Worm (Caenorhabditis elegans) whole organism, L3 larva: ENCODE data around the gene F11D11.12.

Experiments used
- R02D3.7 ChIP-seq: fragments of 150-350 bp; optimal IDR thresholded peaks from 2 replicates; lab custom pipeline; 2014; ENCODE audit warnings: missing biosample characterization, missing genetic modification characterization
- ZK546.5 ChIP-seq: sonication (generic microtip); optimal IDR thresholded peaks from 2 replicates; lab custom pipeline; 2017; ENCODE audit warnings: missing biosample characterization, missing genetic modification characterization
- ama-1 ChIP-seq: fragments of 150-350 bp; optimal IDR thresholded peaks from 2 replicates; lab custom pipeline; 2018
- ceh-16 ChIP-seq: sonication (generic microtip); optimal IDR thresholded peaks from 2 replicates; lab custom pipeline; 2017; ENCODE audit warnings: missing biosample characterization, missing genetic modification characterization
- ceh-82 ChIP-seq: fragments of 150-350 bp; optimal IDR thresholded peaks from 2 replicates; lab custom pipeline; 2014; ENCODE audit warnings: missing biosample characterization, missing genetic modification characterization
- daf-12 ChIP-seq: fragments of 150-350 bp; optimal IDR thresholded peaks from 2 replicates; lab custom pipeline; 2014; ENCODE audit warnings: missing biosample characterization, missing genetic modification reagents, missing genetic modification characterization
- egl-27 ChIP-seq: sonication (generic microtip); optimal IDR thresholded peaks from 4 replicates; lab custom pipeline; 2017; ENCODE audit warnings: missing biosample characterization, missing genetic modification reagents, missing genetic modification characterization
- egl-5 ChIP-seq: fragments of 150-350 bp; optimal IDR thresholded peaks from 2 replicates; lab custom pipeline; 2017; ENCODE audit warnings: missing biosample characterization, missing genetic modification reagents, missing genetic modification characterization, inconsistent platforms
- elt-1 ChIP-seq: fragments of 150-350 bp; optimal IDR thresholded peaks from 2 replicates; lab custom pipeline; 2014; ENCODE audit warnings: missing biosample characterization, missing genetic modification characterization
- elt-2 ChIP-seq: sonication (generic microtip); optimal IDR thresholded peaks from 2 replicates; lab custom pipeline; 2016; ENCODE audit warnings: missing genetic modification reagents, mild to moderate bottlenecking, missing genetic modification characterization, missing compliant biosample characterization
- eor-1 ChIP-seq, 2 experiments: fragments of 150-350 bp; optimal IDR thresholded peaks; 2 replicates each; lab custom pipeline; 2014 to 2018; ENCODE audit warnings: missing biosample characterization in 2 of 2, missing genetic modification characterization in 2 of 2
- fkh-10 ChIP-seq: sonication (generic microtip); optimal IDR thresholded peaks from 2 replicates; lab custom pipeline; 2017; ENCODE audit warnings: missing biosample characterization, missing genetic modification reagents, missing genetic modification characterization
- jun-1 ChIP-seq: fragments of 150-350 bp; optimal IDR thresholded peaks from 2 replicates; lab custom pipeline; 2014; ENCODE audit warnings: missing biosample characterization, missing genetic modification reagents, missing genetic modification characterization
- lin-15B ChIP-seq: fragments of 150-350 bp; optimal IDR thresholded peaks from 2 replicates; lab custom pipeline; 2014; ENCODE audit warnings: missing biosample characterization, missing genetic modification characterization
- lin-39 ChIP-seq: fragments of 150-350 bp; optimal IDR thresholded peaks from 2 replicates; lab custom pipeline; 2018; ENCODE audit warnings: missing biosample characterization, missing genetic modification reagents, missing genetic modification characterization
- lsy-12 ChIP-seq: sonication (generic microtip); optimal IDR thresholded peaks from 2 replicates; lab custom pipeline; 2016; ENCODE audit warnings: mild to moderate bottlenecking, missing genetic modification characterization, missing compliant biosample characterization
- mdl-1 ChIP-seq: fragments of 150-350 bp; optimal IDR thresholded peaks from 2 replicates; lab custom pipeline; 2014; ENCODE audit warnings: missing biosample characterization, missing genetic modification characterization
- mml-1 ChIP-seq: fragments of 150-350 bp; sonication (generic microtip); optimal IDR thresholded peaks from 3 replicates; lab custom pipeline; 2014; ENCODE audit warnings: missing biosample characterization, missing genetic modification characterization
- nhr-11 ChIP-seq: fragments of 150-350 bp; optimal IDR thresholded peaks from 2 replicates; lab custom pipeline; 2014; ENCODE audit warnings: missing biosample characterization, missing genetic modification characterization
- nhr-12 ChIP-seq: fragments of 150-350 bp; optimal IDR thresholded peaks from 2 replicates; lab custom pipeline; 2014; ENCODE audit warnings: missing biosample characterization, missing genetic modification characterization
- nhr-23 ChIP-seq: fragments of 150-350 bp; optimal IDR thresholded peaks from 2 replicates; lab custom pipeline; 2014; ENCODE audit warnings: missing biosample characterization, missing genetic modification reagents, missing genetic modification characterization
- nhr-25 ChIP-seq: sonication (generic microtip); optimal IDR thresholded peaks from 2 replicates; lab custom pipeline; 2017; ENCODE audit warnings: missing biosample characterization, missing genetic modification characterization
- nhr-67 ChIP-seq: fragments of 150-350 bp; optimal IDR thresholded peaks from 2 replicates; lab custom pipeline; 2014; ENCODE audit warnings: missing biosample characterization, missing genetic modification characterization
- nhr-76 ChIP-seq: fragments of 150-350 bp; sonication (generic microtip); optimal IDR thresholded peaks from 5 replicates; lab custom pipeline; 2014; ENCODE audit warnings: missing biosample characterization, missing genetic modification characterization
- pha-4 ChIP-seq: fragments of 150-350 bp; optimal IDR thresholded peaks from 2 replicates; lab custom pipeline; 2014; ENCODE audit warnings: missing biosample characterization, missing genetic modification reagents, missing genetic modification characterization
- pqm-1 ChIP-seq: fragments of 150-350 bp; optimal IDR thresholded peaks from 2 replicates; lab custom pipeline; 2017; ENCODE audit warnings: missing biosample characterization, missing genetic modification characterization, inconsistent platforms
- sea-2 ChIP-seq: fragments of 150-350 bp; sonication (generic microtip); optimal IDR thresholded peaks from 4 replicates; lab custom pipeline; 2014; ENCODE audit warnings: missing biosample characterization, missing genetic modification reagents, missing genetic modification characterization
- tbx-2 ChIP-seq: sonication (generic microtip); optimal IDR thresholded peaks from 2 replicates; lab custom pipeline; 2016; ENCODE audit warnings: mild to moderate bottlenecking, missing genetic modification characterization, missing compliant biosample characterization
- unc-39 ChIP-seq: sonication (generic microtip); optimal IDR thresholded peaks from 4 replicates; lab custom pipeline; 2017; ENCODE audit warnings: missing biosample characterization, missing genetic modification characterization
- unc-62 ChIP-seq: fragments of 150-350 bp; sonication (generic microtip); optimal IDR thresholded peaks from 4 replicates; lab custom pipeline; 2014; ENCODE audit warnings: missing biosample characterization, missing genetic modification reagents, missing genetic modification characterization
- zag-1 ChIP-seq: fragments of 150-350 bp; optimal IDR thresholded peaks from 2 replicates; lab custom pipeline; 2014; ENCODE audit warnings: missing biosample characterization, missing genetic modification characterization
- ztf-11 ChIP-seq: fragments of 150-350 bp; optimal IDR thresholded peaks from 2 replicates; lab custom pipeline; 2014; ENCODE audit warnings: missing biosample characterization, missing genetic modification characterization

F11D11.12 gene

ce11 chrV:18782747-18783146 is 32.3 kb upstream of the F11D11.12 start:
- no peak for TF ChIP-seq unc-39 (tag; lab: Kevin White, UChicago)
- no peak for TF ChIP-seq tbx-2 (tag; lab: Kevin White, UChicago)
- TF ChIP-seq elt-2 (tag; lab: Kevin White, UChicago) = peak; percentile 82
- TF ChIP-seq ZK546.5 (tag; lab: Kevin White, UChicago) = no peak
- TF ChIP-seq lin-39 (tag; lab: Kevin White, UChicago) = peak; percentile 26
- TF ChIP-seq pha-4 (tag; lab: Kevin White, UChicago) = peak; percentile 18
- no peak for TF ChIP-seq ceh-16 (tag; lab: Kevin White, UChicago)
- no peak for TF ChIP-seq nhr-76 (tag; lab: Kevin White, UChicago)
- peak; percentile 32 for TF ChIP-seq pqm-1 (tag; lab: Kevin White, UChicago)
- TF ChIP-seq ztf-11 (tag; lab: Kevin White, UChicago) = no peak
- TF ChIP-seq nhr-12 (tag; lab: Kevin White, UChicago) = no peak
- no peak for TF ChIP-seq mml-1
- TF ChIP-seq, all 47 proteins: peak for 4

- no peak for TF ChIP-seq ZK546.5 (tag; lab: Kevin White, UChicago)
- TF ChIP-seq nhr-11 (tag; lab: Kevin White, UChicago) = no peak
- TF ChIP-seq mdl-1 (tag; lab: Kevin White, UChicago) = no peak
- no peak for TF ChIP-seq zag-1 (tag; lab: Kevin White, UChicago)
- TF ChIP-seq nhr-67 (tag; lab: Kevin White, UChicago) = no peak
- no peak for TF ChIP-seq ceh-82 (tag; lab: Kevin White, UChicago)
- TF ChIP-seq lsy-12 (tag; lab: Kevin White, UChicago) = no peak
- TF ChIP-seq lin-15B (tag; lab: Kevin White, UChicago) = no peak
- TF ChIP-seq unc-62 (GFP tag; lab: Kevin White, UChicago) = no peak
- TF ChIP-seq unc-39 (tag; lab: Kevin White, UChicago) = no peak
- no peak for TF ChIP-seq lin-39 (tag; lab: Kevin White, UChicago)
- no peak for TF ChIP-seq ama-1 (lab: Kevin White, UChicago)
- TF ChIP-seq, all 47 proteins: peak for 0
Observed at ce11 chrV:18780605-18781004, 30.1 kb upstream of the F11D11.12 start.

- peak; percentile 18 for TF ChIP-seq pqm-1 (tag; lab: Kevin White, UChicago)
- no peak for TF ChIP-seq ZK546.5 (tag; lab: Kevin White, UChicago)
Observed at ce11 chrV:18776245-18776737, 25.8 kb upstream of the F11D11.12 start, which contains the start of gene Y17D7B.4. Y17D7B.4 (minus strand) TSS chrV:18776687.

- TF ChIP-seq nhr-12 (tag; lab: Kevin White, UChicago) = no peak
- TF ChIP-seq R02D3.7 = no peak
- TF ChIP-seq lin-39 (tag; lab: Kevin White, UChicago) = no peak
- TF ChIP-seq unc-39 (tag; lab: Kevin White, UChicago) = no peak
- TF ChIP-seq ceh-16 (tag; lab: Kevin White, UChicago) = no peak
- no peak for TF ChIP-seq nhr-67 (tag; lab: Kevin White, UChicago)
- no peak for TF ChIP-seq eor-1 (tag; optimal IDR thresholded peaks at IDR 0.05; lab: Kevin White, UChicago)
- TF ChIP-seq daf-12 (tag; lab: Kevin White, UChicago) = no peak
- no peak for TF ChIP-seq fkh-10
- TF ChIP-seq nhr-25 = no peak
- no peak for TF ChIP-seq elt-2 (tag; lab: Kevin White, UChicago)
- no peak for TF ChIP-seq sea-2
- TF ChIP-seq egl-5 = no peak
Observed at ce11 chrV:18772761-18773160, 22.3 kb upstream of the F11D11.12 start, which contains the start of gene clec-257. clec-257 (plus strand) TSS chrV:18773061.

- no peak for TF ChIP-seq pha-4 (tag; lab: Kevin White, UChicago)
- TF ChIP-seq nhr-23 (tag; lab: Kevin White, UChicago) = no peak
- TF ChIP-seq fkh-10 = no peak
- TF ChIP-seq tbx-2 (tag; lab: Kevin White, UChicago) = no peak
- TF ChIP-seq nhr-12 (tag; lab: Kevin White, UChicago) = no peak
- no peak for TF ChIP-seq pqm-1 (tag; lab: Kevin White, UChicago)
Observed at ce11 chrV:18771804-18772386, 21.4 kb upstream of the F11D11.12 start.

ce11 chrV:18771390-18771789 is 20.9 kb upstream of the F11D11.12 start, which contains the start of gene clec-256:
clec-256 (plus strand) TSS chrV:18771690.
- no peak for TF ChIP-seq jun-1
- TF ChIP-seq egl-27 (tag; lab: Kevin White, UChicago) = no peak
- TF ChIP-seq ama-1 (lab: Kevin White, UChicago) = no peak
- no peak for TF ChIP-seq mml-1
- TF ChIP-seq nhr-67 (tag; lab: Kevin White, UChicago) = no peak
- no peak for TF ChIP-seq ztf-11 (tag; lab: Kevin White, UChicago)
- no peak for TF ChIP-seq fkh-10
- TF ChIP-seq ceh-82 (tag; lab: Kevin White, UChicago) = no peak
- no peak for TF ChIP-seq elt-1 (tag; lab: Kevin White, UChicago)
- TF ChIP-seq egl-5 = no peak
- no peak for TF ChIP-seq lin-15B (tag; lab: Kevin White, UChicago)
